Worm (Caenorhabditis elegans) whole organism, L4 larva: ENCODE measurements around the gene B0034.7.

Experiments
- ZK546.5 ChIP-seq, 2 experiments: sonication (generic microtip); optimal IDR thresholded peaks; 2 replicates each; lab custom pipeline; 2017; ENCODE audit warnings: missing biosample characterization in 2 of 2, missing genetic modification characterization in 2 of 2
- ama-1 ChIP-seq: fragments of 150-350 bp; optimal IDR thresholded peaks from 2 replicates; lab custom pipeline; 2014; ENCODE audit warnings: inconsistent platforms, mixed read lengths
- nhr-11 ChIP-seq: fragments of 150-350 bp; optimal IDR thresholded peaks from 2 replicates; lab custom pipeline; 2014; ENCODE audit warnings: missing biosample characterization, missing genetic modification characterization
- sdz-12 ChIP-seq: fragments of 200-800 bp; sonication (Bioruptor generic); optimal IDR thresholded peaks from 2 replicates; lab custom pipeline; 2018; ENCODE audit warnings: mild to moderate bottlenecking, missing genetic modification characterization, missing compliant biosample characterization
- skn-1 ChIP-seq: fragments of 150-350 bp; optimal IDR thresholded peaks from 2 replicates; lab custom pipeline; 2014; ENCODE audit warnings: missing biosample characterization, missing genetic modification characterization
- zag-1 ChIP-seq: fragments of 150-350 bp; optimal IDR thresholded peaks from 2 replicates; lab custom pipeline; 2014; ENCODE audit warnings: missing biosample characterization, missing genetic modification characterization
- zfp-3 ChIP-seq: fragments of 200-800 bp; sonication (Bioruptor generic); conservative IDR thresholded peaks from 2 replicates; pipeline ENCODE4 v1.3.6; 2022; ENCODE audit warnings: missing genetic modification reagents, missing genetic modification characterization, missing compliant biosample characterization

- TF ChIP-seq skn-1 (tag; lab: Kevin White, UChicago), result no peak
- no peak for TF ChIP-seq zag-1
- TF ChIP-seq nhr-11 (tag; lab: Kevin White, UChicago), result no peak
- no peak for TF ChIP-seq zfp-3 (GFP tag; lab: Robert Waterston, UW)
- no peak for TF ChIP-seq ZK546.5 (tag; optimal IDR thresholded peaks at IDR 0.05; lab: Kevin White, UChicago)
- no peak for TF ChIP-seq sdz-12 (GFP tag; lab: Kevin White, UChicago)
- TF ChIP-seq ama-1 (lab: Kevin White, UChicago), result no peak
Observed at ce11 chrII:5921620-5922019, 39.8 kb upstream of the B0034.7 start, which contains the start of gene vrk-1.
